Fruit fly (Drosophila melanogaster): ENCODE data around the gene CG3534.

DNA sequence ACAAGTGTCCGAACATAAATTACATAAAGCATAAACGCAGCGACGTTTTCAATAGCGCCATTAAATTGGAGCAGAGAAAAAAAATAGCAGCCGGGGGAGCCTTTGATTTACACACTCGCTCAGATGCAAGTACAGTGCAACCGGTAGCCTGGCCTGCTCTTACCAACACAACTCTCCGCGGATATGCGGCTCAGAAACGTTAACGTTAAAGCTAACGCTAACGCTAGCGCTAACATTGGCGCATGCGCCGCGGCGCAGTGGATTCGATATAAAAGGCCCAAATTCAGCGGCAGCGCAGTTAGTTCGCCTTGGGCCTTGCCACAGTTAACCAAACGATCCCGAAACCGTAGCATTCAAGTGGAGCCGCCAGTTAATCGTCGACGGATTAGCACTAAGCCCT lies 18.0 kb downstream of the CG3534 start, which contains the start of gene Pxd:
- TF ChIP-seq h (optimal IDR thresholded peaks at IDR 0.05) (no peak), Sin3A (optimal IDR thresholded peaks at IDR 0.05) (no peak), psq (optimal IDR thresholded peaks at IDR 0.05) (no peak), insv (optimal IDR thresholded peaks at IDR 0.05) (no peak)
